Fruit fly (Drosophila melanogaster): Measurements from ENCODE around the gene Dph2.

The Dph2 gene

DNA sequence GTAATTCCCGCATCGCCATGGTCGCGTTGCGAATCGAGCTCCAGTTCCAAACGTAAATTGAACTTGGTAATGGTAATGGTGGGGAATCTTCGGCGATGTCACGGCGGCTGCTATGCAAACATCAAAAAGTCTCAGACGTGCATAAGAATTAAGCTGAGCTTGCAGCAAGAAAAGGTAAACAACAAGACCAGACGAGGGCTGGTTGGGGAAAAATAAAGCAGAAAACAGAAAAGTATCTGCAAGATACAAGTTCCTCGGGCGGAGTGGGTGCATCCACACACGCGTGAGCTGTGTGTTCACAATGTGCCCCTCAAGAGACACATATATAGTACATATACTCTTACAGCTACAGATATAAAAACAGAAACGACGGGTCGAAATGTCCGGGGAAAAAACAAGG, 41.1 kb downstream of the Dph2 start:
- TF ChIP-seq lilli (GFP tag; optimal IDR thresholded peaks at IDR 0.05) (no peak), Asciz (GFP tag; optimal IDR thresholded peaks at IDR 0.05) (no peak), nom (GFP tag; optimal IDR thresholded peaks at IDR 0.05) (peak; percentile 35), Jarid2 (GFP tag; optimal IDR thresholded peaks at IDR 0.05) (no peak)

DNA sequence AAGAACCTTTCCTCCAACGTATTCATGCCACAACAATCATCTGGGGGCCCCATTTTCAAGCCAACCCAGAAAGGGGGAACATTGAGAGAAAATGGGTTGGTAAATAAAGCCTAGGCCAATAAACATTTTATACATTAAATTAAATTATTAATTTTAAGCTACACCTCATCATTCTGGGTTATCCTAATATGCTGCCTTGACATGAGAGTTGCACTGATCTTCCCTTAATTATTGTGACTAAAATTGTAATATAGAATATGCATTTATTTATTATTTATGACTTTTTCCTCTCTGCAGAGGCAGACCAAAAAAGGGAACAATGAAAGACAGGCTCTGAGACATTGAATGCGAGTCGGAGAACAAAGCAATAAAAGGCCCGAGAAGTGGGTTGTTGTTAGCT, 45.9 kb downstream of the Dph2 start:
- TF ChIP-seq bsh (GFP tag; optimal IDR thresholded peaks at IDR 0.05): peak in 1 of 2 experiments; percentile 44
- TF ChIP-seq CG30431 (GFP tag; optimal IDR thresholded peaks at IDR 0.05): no peak
- no peak for TF ChIP-seq CG4404 (GFP tag; IDR thresholded peaks at IDR 0.05)
- TF ChIP-seq ara (GFP tag; IDR thresholded peaks at IDR 0.05): no peak
- TF ChIP-seq Drgx (GFP tag; IDR thresholded peaks at IDR 0.05): peak; percentile 40; the same call in 1 of the 2 replicates
- TF ChIP-seq cwo (GFP tag; optimal IDR thresholded peaks at IDR 0.05): no peak

DNA sequence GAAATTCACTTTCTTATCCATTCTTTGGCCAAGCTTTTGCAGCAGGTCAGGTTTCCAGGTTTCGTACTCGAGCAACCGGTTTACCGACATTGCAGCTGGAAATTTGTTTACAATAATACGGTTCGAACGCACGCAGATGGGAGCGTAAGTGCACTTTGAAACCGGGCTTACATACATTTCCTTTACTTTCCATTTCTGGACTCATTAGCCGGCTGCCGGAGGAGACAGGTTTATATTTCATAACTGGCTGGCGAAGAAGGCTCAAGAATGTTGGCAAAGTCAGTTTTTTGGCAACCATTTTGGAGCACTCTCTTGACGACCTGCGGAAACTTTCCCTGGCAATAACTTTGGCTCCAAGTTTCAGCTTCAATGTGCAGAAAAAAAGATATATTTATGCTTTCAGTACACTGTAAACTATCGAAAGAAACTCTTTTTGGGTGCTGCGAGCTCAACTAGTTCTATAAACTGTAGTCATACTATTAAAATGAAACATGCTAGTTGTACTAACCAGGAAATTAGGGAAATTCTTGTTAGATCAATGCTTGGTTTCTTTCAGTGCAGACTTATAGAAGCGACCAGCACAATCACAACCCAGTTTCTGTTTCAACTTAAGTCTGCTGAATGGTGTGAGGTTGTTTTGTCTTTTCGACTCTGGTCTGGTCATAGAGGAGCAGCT, 46.7 kb downstream of the Dph2 start:
- TF ChIP-seq CG9817 (tag; optimal IDR thresholded peaks at IDR 0.05) (no peak), CG10543 (GFP tag; optimal IDR thresholded peaks at IDR 0.05) (no peak), CG17385 (GFP tag; optimal IDR thresholded peaks at IDR 0.05) (no peak), mld (GFP tag; IDR thresholded peaks at IDR 0.05; ENCODE audit: partially characterized antibody) (no peak), CG4617 (GFP tag; optimal IDR thresholded peaks at IDR 0.05; ENCODE audit: borderline replicate concordance) (no peak), CG13775 (GFP tag; optimal IDR thresholded peaks at IDR 0.05) (no peak), CG4730 (GFP tag; IDR thresholded peaks at IDR 0.05) (no peak), tio (GFP tag; optimal IDR thresholded peaks at IDR 0.05) (peak; percentile 8), CG17359 (tag; optimal IDR thresholded peaks at IDR 0.05) (no peak), oc (tag; optimal IDR thresholded peaks at IDR 0.05) (no peak), CG17186 (GFP tag; optimal IDR thresholded peaks at IDR 0.05) (no peak), z (GFP tag; IDR thresholded peaks at IDR 0.05) (no peak), dmrt99B (tag; optimal IDR thresholded peaks at IDR 0.05) (peak; percentile 9), NC2α (GFP tag; optimal IDR thresholded peaks at IDR 0.05) (no peak), CG7271 (tag; optimal IDR thresholded peaks at IDR 0.05) (no peak), CG5180 (GFP tag; optimal IDR thresholded peaks at IDR 0.05) (no peak), CG15479 (GFP tag; optimal IDR thresholded peaks at IDR 0.05) (no peak), CG9215 (GFP tag; IDR thresholded peaks at IDR 0.05) (no peak), CG11247 (GFP tag; IDR thresholded peaks at IDR 0.05) (no peak), CG15601 (tag; optimal IDR thresholded peaks at IDR 0.05) (no peak), abd-A (tag; optimal IDR thresholded peaks at IDR 0.05) (no peak), Hmx (GFP tag; optimal IDR thresholded peaks at IDR 0.05) (no peak), CG43689 (GFP tag; IDR thresholded peaks at IDR 0.05) (no peak), so (GFP tag; IDR thresholded peaks at IDR 0.05) (peak; percentile 17; the same call in 1 of the 3 replicates), lmd (GFP tag; IDR thresholded peaks at IDR 0.05) (peak; percentile 14; the same call in 1 of the 2 replicates), ci (GFP tag; IDR thresholded peaks at IDR 0.05) (peak; percentile 9; the same call in 1 of the 3 replicates), CG11560 (tag; IDR thresholded peaks at IDR 0.05) (no peak), CG15696 (tag; optimal IDR thresholded peaks at IDR 0.05) (no peak), tup (GFP tag; optimal IDR thresholded peaks at IDR 0.05) (no peak), CG2712 (tag; optimal IDR thresholded peaks at IDR 0.05) (no peak), ttk (GFP tag; IDR thresholded peaks at IDR 0.05) (0 out of 2 replicates have a peak, but pooled peaks have one; percentile 37), trem (tag; optimal IDR thresholded peaks at IDR 0.05) (no peak), bsh (GFP tag; optimal IDR thresholded peaks at IDR 0.05) (peak in 1 of 2 experiments; percentile 49), CG11696 (GFP tag; IDR thresholded peaks at IDR 0.05) (no peak), danr (GFP tag; IDR thresholded peaks at IDR 0.05) (no peak), CG31365 (tag; optimal IDR thresholded peaks at IDR 0.05) (no peak), Jarid2 (GFP tag; optimal IDR thresholded peaks at IDR 0.05) (no peak), Sox100B (GFP tag; optimal IDR thresholded peaks at IDR 0.05) (no peak)

Measured in whole organism, embryonic.